Worm (Caenorhabditis elegans) whole organism, late embryonic: Measurements from ENCODE around the gene npp-26.

Source experiments
- hlh-30 ChIP-seq: sonication (generic microtip); optimal IDR thresholded peaks from 2 replicates; lab custom pipeline; 2017; ENCODE audit warnings: antibody characterized with exemption, missing genetic modification characterization, missing compliant biosample characterization; ENCODE audit not compliant: insufficient read depth
- nhr-11 ChIP-seq: fragments of 150-350 bp; optimal IDR thresholded peaks from 2 replicates; lab custom pipeline; 2014; ENCODE audit warnings: missing biosample characterization, missing genetic modification characterization
- pha-2 ChIP-seq: sonication (generic microtip); optimal IDR thresholded peaks from 2 replicates; lab custom pipeline; 2017; ENCODE audit warnings: mild to moderate bottlenecking, missing genetic modification characterization, missing compliant biosample characterization

DNA sequence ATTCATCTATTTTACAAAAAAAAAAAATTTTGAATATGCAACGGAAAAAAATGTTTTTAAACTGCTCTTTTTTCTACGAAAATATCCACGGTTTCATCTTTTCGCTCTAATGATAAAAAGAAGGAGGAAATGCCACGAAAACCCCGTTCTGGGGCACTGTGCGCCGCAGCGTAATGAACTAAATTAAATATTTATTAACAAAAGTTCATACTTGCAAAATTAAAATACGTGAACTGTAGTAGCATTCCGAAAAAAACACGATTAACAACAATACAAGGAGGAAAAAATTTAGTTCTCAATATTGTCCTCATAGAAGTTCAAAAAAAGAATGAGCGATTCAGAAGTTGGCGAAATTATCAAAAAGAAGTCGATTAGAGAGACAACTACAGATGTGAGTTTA is 24.9 kb downstream of the npp-26 start, which contains the start of gene R11E3.1:
- no peak for TF ChIP-seq hlh-30 (tag; lab: Kevin White, UChicago)
- no peak for TF ChIP-seq pha-2
- no peak for TF ChIP-seq nhr-11 (tag; lab: Kevin White, UChicago)
